Worm (Caenorhabditis elegans): ENCODE measurements around the gene R53.8.
"Not testable (repeated sequence)": the region's sequence is repeated elsewhere in the genome, so short reads cannot be mapped to it uniquely, and the experiment has no call there.

DNA sequence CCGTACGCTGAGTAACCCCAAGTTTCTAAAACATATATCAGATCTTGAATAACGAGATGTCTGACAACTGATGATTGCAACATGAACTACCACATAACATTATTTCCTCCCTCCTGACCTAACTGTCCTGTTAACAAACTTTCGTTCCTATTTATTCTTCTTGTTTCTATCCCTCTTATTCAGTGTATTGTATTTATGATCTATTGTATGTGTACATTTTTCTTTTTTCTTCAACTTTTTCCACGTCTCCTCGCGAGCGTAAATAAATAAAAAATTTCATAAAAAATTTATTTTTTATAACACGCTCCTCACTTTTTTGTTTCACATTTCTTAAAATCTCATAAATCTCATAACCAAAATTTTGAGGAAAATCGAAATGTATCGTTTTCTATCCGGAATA lies 29.8 kb downstream of the R53.8 start, which contains the start of gene ZK892.4:
- not testable (repeated sequence) for TF ChIP-seq ceh-82 (tag; optimal IDR thresholded peaks at IDR 0.05); unc-62 (GFP tag; optimal IDR thresholded peaks at IDR 0.05 in 1 of 2); unc-62 (tag; optimal IDR thresholded peaks at IDR 0.05); daf-19 (GFP tag; conservative IDR thresholded peaks at IDR 0.05); hif-1 (tag; optimal IDR thresholded peaks at IDR 0.05); R02D3.7 (tag; optimal IDR thresholded peaks at IDR 0.05); ZK546.5 (tag; optimal IDR thresholded peaks at IDR 0.05); mdt-29 (GFP tag; IDR thresholded peaks at IDR 0.05); spr-3 (GFP tag; optimal IDR thresholded peaks at IDR 0.05); duxl-1 (tag; optimal IDR thresholded peaks at IDR 0.05; ENCODE audit: poor library complexity)

All from whole organism, L4 larva.